Fruit fly (Drosophila melanogaster): ENCODE data around the gene CG5466.

CG5466 gene

dm6 chr3R:20617583-20617982, at the start of gene CG5466:
Gene CG5466, plus strand, starts transcription at chr3R:20617883.
- TF ChIP-seq Lpt (GFP tag; optimal IDR thresholded peaks at IDR 0.05) (no peak), Eip78C (GFP tag) (peak; percentile 22), Eip93F (GFP tag; optimal IDR thresholded peaks at IDR 0.05) (no peak), Met (GFP tag; optimal IDR thresholded peaks at IDR 0.05) (no peak), cyc (GFP tag; optimal IDR thresholded peaks at IDR 0.05) (no peak), CG11294 (GFP tag; IDR thresholded peaks at IDR 0.05) (no peak)

dm6 chr3R:20573326-20573725, 44.4 kb upstream of the CG5466 start:
- TF ChIP-seq CG32006 (GFP tag; optimal IDR thresholded peaks at IDR 0.05) (peak; percentile 51), CG15336 (GFP tag; IDR thresholded peaks at IDR 0.05) (0 out of 2 replicates have a peak, but pooled peaks have one; percentile 22), Hr4 (GFP tag; optimal IDR thresholded peaks at IDR 0.05) (peak; percentile 18), svp (GFP tag) (peak; percentile 45), Eip78C (GFP tag) (peak; percentile 48), salr (GFP tag; optimal IDR thresholded peaks at IDR 0.05) (no peak)

dm6 chr3R:20574535-20574980, 43.1 kb upstream of the CG5466 start:
- peak; percentile 38 for TF ChIP-seq svp (GFP tag)
- TF ChIP-seq eg (GFP tag; IDR thresholded peaks at IDR 0.05), result no peak
- TF ChIP-seq CG6163 (GFP tag; IDR thresholded peaks at IDR 0.05), result 0 out of 3 replicates have a peak, but pooled peaks have one; percentile 20
- no peak for TF ChIP-seq dsx (GFP tag; optimal IDR thresholded peaks at IDR 0.05; ENCODE audit: poor library complexity, severe bottlenecking)
- TF ChIP-seq esn (GFP tag; optimal IDR thresholded peaks at IDR 0.05), result peak; percentile 9
- peak; percentile 60 for TF ChIP-seq CG6854 (GFP tag; optimal IDR thresholded peaks at IDR 0.05)
- peak; percentile 27 for TF ChIP-seq Eip78C (GFP tag)
- peak; percentile 73 for TF ChIP-seq fkh (GFP tag; optimal IDR thresholded peaks at IDR 0.05)
- TF ChIP-seq CG10669 (GFP tag; optimal IDR thresholded peaks at IDR 0.05), result no peak

dm6 chr3R:20576789-20577188, 40.9 kb upstream of the CG5466 start, which contains the start of the genes TFAM and CG5412:
Gene TFAM, minus strand, starts transcription at chr3R:20577010.
Gene CG5412, plus strand, starts transcription at chr3R:20577053.
- TF ChIP-seq dac (GFP tag; optimal IDR thresholded peaks at IDR 0.05), result no peak
- TF ChIP-seq CG4318 (GFP tag; optimal IDR thresholded peaks at IDR 0.05), result no peak
- peak; percentile 4 for TF ChIP-seq Sox14 (GFP tag; optimal IDR thresholded peaks at IDR 0.05)
- TF ChIP-seq CG3032 (tag; optimal IDR thresholded peaks at IDR 0.05), result no peak
- TF ChIP-seq dsx (GFP tag; optimal IDR thresholded peaks at IDR 0.05; ENCODE audit: poor library complexity, severe bottlenecking), result no peak
- no peak for TF ChIP-seq Blimp-1 (GFP tag; optimal IDR thresholded peaks at IDR 0.05)
- no peak for TF ChIP-seq acj6 (GFP tag; optimal IDR thresholded peaks at IDR 0.05)
- no peak for TF ChIP-seq CG31627 (GFP tag; optimal IDR thresholded peaks at IDR 0.05)
- no peak for TF ChIP-seq Hr4 (GFP tag; optimal IDR thresholded peaks at IDR 0.05)
- peak; percentile 91 for TF ChIP-seq CG1621 (tag; optimal IDR thresholded peaks at IDR 0.05)
- no peak for TF ChIP-seq Smox (GFP tag; optimal IDR thresholded peaks at IDR 0.05)
- TF ChIP-seq Ets21C (GFP tag; optimal IDR thresholded peaks at IDR 0.05), result no peak
- no peak for TF ChIP-seq Sox15 (GFP tag; optimal IDR thresholded peaks at IDR 0.05)
- TF ChIP-seq fkh (GFP tag; optimal IDR thresholded peaks at IDR 0.05), result peak; percentile 79
- TF ChIP-seq Eip78C (GFP tag), result no peak

- no peak for TF ChIP-seq Hr38 (GFP tag; optimal IDR thresholded peaks at IDR 0.05)
- peak; percentile 100 for TF ChIP-seq achi (GFP tag; optimal IDR thresholded peaks at IDR 0.05)
- TF ChIP-seq Eip78C (GFP tag), result peak; percentile 93
- TF ChIP-seq Blimp-1 (GFP tag; optimal IDR thresholded peaks at IDR 0.05), result peak; percentile 31
- TF ChIP-seq pdm3 (GFP tag; optimal IDR thresholded peaks at IDR 0.05), result no peak
- TF ChIP-seq CG8632 (GFP tag; optimal IDR thresholded peaks at IDR 0.05), result peak; percentile 55
- peak; percentile 55 for TF ChIP-seq Gug (GFP tag; IDR thresholded peaks at IDR 0.05)
- peak; percentile 84 for TF ChIP-seq lz (GFP tag; optimal IDR thresholded peaks at IDR 0.05)
- TF ChIP-seq Eip93F (GFP tag; optimal IDR thresholded peaks at IDR 0.05), result peak; percentile 74
- TF ChIP-seq dsx (GFP tag; optimal IDR thresholded peaks at IDR 0.05; ENCODE audit: poor library complexity, severe bottlenecking), result peak; percentile 69
- peak; percentile 79 for TF ChIP-seq CG31627 (GFP tag; optimal IDR thresholded peaks at IDR 0.05)
- peak; percentile 63 for TF ChIP-seq CG6792 (GFP tag; optimal IDR thresholded peaks at IDR 0.05)
- peak; percentile 59 for TF ChIP-seq fkh (GFP tag; optimal IDR thresholded peaks at IDR 0.05)
- peak; percentile 61 for TF ChIP-seq CG11902 (GFP tag; optimal IDR thresholded peaks at IDR 0.05)
- peak; percentile 44 for TF ChIP-seq CG8319 (GFP tag; optimal IDR thresholded peaks at IDR 0.05)
- no peak for TF ChIP-seq CG10669 (GFP tag; optimal IDR thresholded peaks at IDR 0.05)
- peak; percentile 85 for TF ChIP-seq acj6 (GFP tag; optimal IDR thresholded peaks at IDR 0.05)
- peak; percentile 86 for TF ChIP-seq Sox14 (GFP tag; optimal IDR thresholded peaks at IDR 0.05)
- TF ChIP-seq ss (GFP tag; optimal IDR thresholded peaks at IDR 0.05), result no peak
- TF ChIP-seq Lpt (GFP tag; optimal IDR thresholded peaks at IDR 0.05), result peak; percentile 32
- TF ChIP-seq CG10631 (GFP tag; optimal IDR thresholded peaks at IDR 0.05), result no peak
- peak; percentile 78 for TF ChIP-seq topi (GFP tag; optimal IDR thresholded peaks at IDR 0.05)
- no peak for TF ChIP-seq CG9139 (GFP tag; optimal IDR thresholded peaks at IDR 0.05)
- peak; percentile 44 for TF ChIP-seq CG11762 (GFP tag; optimal IDR thresholded peaks at IDR 0.05; ENCODE audit: insufficient read depth)
These were observed 37.9 kb upstream of the CG5466 start, which contains the start of the genes EloB and Srp14 for dm6 chr3R:20579816-20580215. Gene EloB, minus strand, starts transcription at chr3R:20579850. Gene Srp14, plus strand, starts transcription at chr3R:20580115.

Measured in whole organism, prepupa.